Worm (Caenorhabditis elegans) whole organism, late embryonic: ENCODE results near the gene F13H8.1.

Experiments used
- C08G9.2 ChIP-seq: sonication (generic microtip); optimal IDR thresholded peaks from 2 replicates; lab custom pipeline; 2016; ENCODE audit warnings: mild to moderate bottlenecking, missing genetic modification characterization, moderate library complexity, missing compliant biosample characterization
- C38D4.7 ChIP-seq: fragments of 200-800 bp; sonication (Bioruptor generic); optimal IDR thresholded peaks from 2 replicates; lab custom pipeline; 2018; ENCODE audit warnings: mild to moderate bottlenecking, missing genetic modification characterization, moderate library complexity, missing compliant biosample characterization
- F13H6.1 ChIP-seq: sonication (generic microtip); optimal IDR thresholded peaks from 2 replicates; lab custom pipeline; 2016; ENCODE audit warnings: missing genetic modification characterization, missing compliant biosample characterization
- K02D7.2 ChIP-seq: sonication (generic microtip); optimal IDR thresholded peaks from 2 replicates; lab custom pipeline; 2017; ENCODE audit warnings: mild to moderate bottlenecking, missing genetic modification characterization, missing compliant biosample characterization
- K09A11.1 ChIP-seq: sonication (generic microtip); optimal IDR thresholded peaks from 2 replicates; lab custom pipeline; 2017; ENCODE audit warnings: antibody characterized with exemption, mild to moderate bottlenecking, missing genetic modification characterization, missing compliant biosample characterization; ENCODE audit not compliant: insufficient read depth
- T23F11.4 ChIP-seq: fragments of 200-800 bp; sonication (Bioruptor generic); optimal IDR thresholded peaks from 2 replicates; lab custom pipeline; 2018; ENCODE audit warnings: mild to moderate bottlenecking, missing genetic modification characterization, missing compliant biosample characterization
- Y22D7AL.16 ChIP-seq: sonication (generic microtip); optimal IDR thresholded peaks from 2 replicates; lab custom pipeline; 2016; ENCODE audit warnings: missing genetic modification characterization, missing compliant biosample characterization
- ahr-1 ChIP-seq: sonication (generic microtip); optimal IDR thresholded peaks from 2 replicates; lab custom pipeline; 2016; ENCODE audit warnings: missing genetic modification characterization, missing compliant biosample characterization
- ama-1 ChIP-seq: fragments of 150-350 bp; optimal IDR thresholded peaks from 2 replicates; lab custom pipeline; 2014
- ceh-14 ChIP-seq: sonication (generic microtip); optimal IDR thresholded peaks from 2 replicates; lab custom pipeline; 2016; ENCODE audit warnings: missing genotype, missing genetic modification characterization, missing compliant biosample characterization
- ceh-18 ChIP-seq: sonication (generic microtip); optimal IDR thresholded peaks from 2 replicates; lab custom pipeline; 2016; ENCODE audit warnings: missing genetic modification characterization, missing compliant biosample characterization
- ceh-19 ChIP-seq: fragments of 200-800 bp; sonication (Bioruptor generic); optimal IDR thresholded peaks from 2 replicates; lab custom pipeline; 2018; ENCODE audit warnings: mild to moderate bottlenecking, missing genetic modification characterization, missing compliant biosample characterization
- ceh-2 ChIP-seq: sonication (generic microtip); optimal IDR thresholded peaks from 2 replicates; lab custom pipeline; 2016; ENCODE audit warnings: missing genotype, missing genetic modification characterization, missing compliant biosample characterization
- ceh-24 ChIP-seq: sonication (generic microtip); optimal IDR thresholded peaks from 2 replicates; lab custom pipeline; 2016; ENCODE audit warnings: mild to moderate bottlenecking, missing genetic modification characterization, missing compliant biosample characterization
- ceh-45 ChIP-seq: fragments of 200-800 bp; sonication (Bioruptor generic); IDR thresholded peaks from 2 replicates; pipeline ENCODE4 v1.3.6; 2022; ENCODE audit warnings: missing genetic modification reagents, missing genetic modification characterization, missing compliant biosample characterization
- ceh-48 ChIP-seq: sonication (generic microtip); optimal IDR thresholded peaks from 2 replicates; lab custom pipeline; 2016; ENCODE audit warnings: missing genetic modification characterization, inconsistent platforms, missing compliant biosample characterization
- dve-1 ChIP-seq: sonication (generic microtip); optimal IDR thresholded peaks from 2 replicates; lab custom pipeline; 2017; ENCODE audit warnings: antibody characterized with exemption, mild to moderate bottlenecking, missing genetic modification characterization, missing compliant biosample characterization
- elt-4 ChIP-seq: sonication (generic microtip); optimal IDR thresholded peaks from 2 replicates; lab custom pipeline; 2016; ENCODE audit warnings: missing genetic modification characterization, missing compliant biosample characterization
- hlh-13 ChIP-seq: fragments of 200-800 bp; sonication (Bioruptor generic); optimal IDR thresholded peaks from 2 replicates; lab custom pipeline; 2018; ENCODE audit warnings: mild to moderate bottlenecking, missing genetic modification characterization, missing compliant biosample characterization
- hlh-30 ChIP-seq: sonication (generic microtip); optimal IDR thresholded peaks from 2 replicates; lab custom pipeline; 2017; ENCODE audit warnings: antibody characterized with exemption, missing genetic modification characterization, missing compliant biosample characterization; ENCODE audit not compliant: insufficient read depth
- hlh-8 ChIP-seq: sonication (generic microtip); optimal IDR thresholded peaks from 2 replicates; lab custom pipeline; 2016; ENCODE audit warnings: missing genotype, missing genetic modification characterization, missing compliant biosample characterization
- lin-11 ChIP-seq: fragments of 200-800 bp; sonication (Bioruptor generic); optimal IDR thresholded peaks from 2 replicates; lab custom pipeline; 2018; ENCODE audit warnings: mild to moderate bottlenecking, missing genetic modification characterization, missing compliant biosample characterization
- nfya-1 ChIP-seq: sonication (generic microtip); optimal IDR thresholded peaks from 2 replicates; lab custom pipeline; 2017; ENCODE audit warnings: missing genetic modification characterization, mild to moderate bottlenecking, missing compliant biosample characterization, antibody characterized with exemption, moderate library complexity
- nhr-11 ChIP-seq: fragments of 150-350 bp; optimal IDR thresholded peaks from 2 replicates; lab custom pipeline; 2014; ENCODE audit warnings: missing biosample characterization, missing genetic modification characterization
- nhr-232 ChIP-seq: sonication (generic microtip); optimal IDR thresholded peaks from 2 replicates; lab custom pipeline; 2016; ENCODE audit warnings: missing genetic modification characterization, missing compliant biosample characterization
- npax-4 ChIP-seq: sonication (generic microtip); optimal IDR thresholded peaks from 2 replicates; lab custom pipeline; 2016; ENCODE audit warnings: missing genetic modification characterization, missing compliant biosample characterization
- odd-2 ChIP-seq: sonication (generic microtip); optimal IDR thresholded peaks from 2 replicates; lab custom pipeline; 2017; ENCODE audit warnings: antibody characterized with exemption, mild to moderate bottlenecking, missing genetic modification characterization, missing compliant biosample characterization
- pag-3 ChIP-seq: sonication (generic microtip); optimal IDR thresholded peaks from 2 replicates; lab custom pipeline; 2016; ENCODE audit warnings: missing compliant biosample characterization, missing genetic modification characterization, borderline replicate concordance
- pat-9 ChIP-seq: fragments of 200-800 bp; sonication (Bioruptor generic); optimal IDR thresholded peaks from 2 replicates; lab custom pipeline; 2018; ENCODE audit warnings: mild to moderate bottlenecking, missing genetic modification characterization, moderate library complexity, missing compliant biosample characterization
- pha-4 ChIP-seq: fragments of 150-350 bp; optimal IDR thresholded peaks from 2 replicates; lab custom pipeline; 2018; ENCODE audit warnings: missing biosample characterization, missing genetic modification reagents, missing genetic modification characterization
- pros-1 ChIP-seq: fragments of 150-350 bp; optimal IDR thresholded peaks from 2 replicates; lab custom pipeline; 2014; ENCODE audit warnings: missing biosample characterization, missing genetic modification reagents, missing genetic modification characterization
- rnt-1 ChIP-seq: sonication (generic microtip); optimal IDR thresholded peaks from 2 replicates; lab custom pipeline; 2016; ENCODE audit warnings: missing genetic modification characterization, missing compliant biosample characterization
- syd-9 ChIP-seq: sonication (generic microtip); optimal IDR thresholded peaks from 2 replicates; lab custom pipeline; 2016; ENCODE audit warnings: mild to moderate bottlenecking, missing genetic modification characterization, moderate library complexity, missing compliant biosample characterization
- tbx-7 ChIP-seq: sonication (generic microtip); optimal IDR thresholded peaks from 2 replicates; lab custom pipeline; 2016; ENCODE audit warnings: missing genotype, missing genetic modification characterization, missing compliant biosample characterization
- unc-3 ChIP-seq, 2 experiments: fragments of 200-800 bp in 1 of 2; sonication (Bioruptor generic) in 1 of 2; sonication (generic microtip) in 1 of 2; conservative IDR thresholded peaks in 1 of 2; optimal IDR thresholded peaks in 1 of 2; 2 replicates each; pipeline versions ENCODE4 v1.3.6 to Lab custom; 2016 to 2022; ENCODE audit warnings: missing compliant biosample characterization in 2 of 2, missing genetic modification characterization in 2 of 2, missing genetic modification reagents in 1 of 2
- unc-42 ChIP-seq: sonication (generic microtip); optimal IDR thresholded peaks from 2 replicates; lab custom pipeline; 2016; ENCODE audit warnings: missing genotype, missing genetic modification characterization, missing compliant biosample characterization
- zip-5 ChIP-seq: sonication (generic microtip); optimal IDR thresholded peaks from 2 replicates; lab custom pipeline; 2016; ENCODE audit warnings: missing genetic modification characterization, missing compliant biosample characterization

Gene F13H8.1

ce11 chrII:6269805-6270414, 13.3 kb upstream of the F13H8.1 start, which contains the start of gene F13H8.2 (continued):
- TF ChIP-seq ceh-14 (tag; lab: Kevin White, UChicago) (peak; percentile 57), pros-1 (no peak), C08G9.2 (tag; lab: Kevin White, UChicago) (peak; percentile 53), elt-4 (tag; lab: Kevin White, UChicago) (no peak), ceh-18 (tag; lab: Kevin White, UChicago) (peak; percentile 20), pat-9 (tag; lab: Kevin White, UChicago) (no peak), syd-9 (no peak), T23F11.4 (no peak), ceh-24 (no peak), ceh-19 (GFP tag; lab: Kevin White, UChicago) (no peak), hlh-30 (tag; lab: Kevin White, UChicago) (no peak), ceh-2 (peak; percentile 40), zip-5 (tag; lab: Kevin White, UChicago) (peak; percentile 24), odd-2 (tag; lab: Kevin White, UChicago) (no peak), ceh-45 (no peak), nhr-11 (tag; lab: Kevin White, UChicago) (no peak), hlh-13 (GFP tag; lab: Kevin White, UChicago) (no peak), K09A11.1 (no peak), npax-4 (no peak), pag-3 (no peak), pha-4 (tag; lab: Kevin White, UChicago) (no peak), hlh-8 (tag; lab: Kevin White, UChicago) (no peak), lin-11 (tag; lab: Kevin White, UChicago) (no peak), K02D7.2 (tag; lab: Kevin White, UChicago) (no peak), rnt-1 (tag; lab: Kevin White, UChicago) (peak; percentile 31), C38D4.7 (GFP tag; lab: Kevin White, UChicago) (no peak), nhr-232 (tag; lab: Kevin White, UChicago) (no peak), ceh-48 (tag; lab: Kevin White, UChicago) (peak; percentile 18)

- TF ChIP-seq unc-42 (tag; lab: Kevin White, UChicago) (peak; percentile 25), ama-1 (lab: Kevin White, UChicago) (no peak), rnt-1 (tag; lab: Kevin White, UChicago) (no peak), ceh-24 (no peak), F13H6.1 (tag; lab: Kevin White, UChicago) (no peak), tbx-7 (no peak), ahr-1 (no peak)
These were observed 9.3 kb upstream of the F13H8.1 start, which contains the start of gene bpl-1 for ce11 chrII:6273916-6274315. Gene bpl-1, plus strand, starts transcription at chrII:6274216.

- TF ChIP-seq Y22D7AL.16, result no peak
- no peak for TF ChIP-seq ceh-48 (tag; lab: Kevin White, UChicago)
- TF ChIP-seq, all 69 proteins: peak for 0
These were observed 2.2 kb upstream of the F13H8.1 start, which contains the start of gene scly-1 for ce11 chrII:6281002-6281401. Gene scly-1, minus strand, starts transcription at chrII:6281102.

- TF ChIP-seq ceh-24, result no peak
- TF ChIP-seq ceh-2, result no peak
- TF ChIP-seq dve-1 (tag; lab: Kevin White, UChicago), result no peak
- TF ChIP-seq nfya-1 (tag; lab: Kevin White, UChicago), result no peak
- no peak for TF ChIP-seq unc-3 (GFP tag; conservative IDR thresholded peaks at IDR 0.05; lab: Robert Waterston, UW)
- no peak for TF ChIP-seq unc-3 (tag; optimal IDR thresholded peaks at IDR 0.05; lab: Kevin White, UChicago)
- TF ChIP-seq C38D4.7 (GFP tag; lab: Kevin White, UChicago), result no peak
These were observed 1.3 kb upstream of the F13H8.1 start for ce11 chrII:6281903-6282302.
